Worm (Caenorhabditis elegans) whole organism, early embryonic: ENCODE measurements around the gene viro-2.

Experiments
- B0310.2 ChIP-seq: sonication (generic microtip); optimal IDR thresholded peaks from 2 replicates; lab custom pipeline; 2016; ENCODE audit warnings: mild to moderate bottlenecking, missing genetic modification characterization, missing compliant biosample characterization
- F13C5.2 ChIP-seq: sonication (generic microtip); optimal IDR thresholded peaks from 2 replicates; lab custom pipeline; 2017; ENCODE audit warnings: mild to moderate bottlenecking, missing genetic modification characterization, inconsistent platforms, missing compliant biosample characterization
- aly-1 ChIP-seq: sonication (generic microtip); optimal IDR thresholded peaks from 2 replicates; lab custom pipeline; 2016; ENCODE audit warnings: missing genetic modification characterization, missing compliant biosample characterization
- ama-1 ChIP-seq: fragments of 150-350 bp; optimal IDR thresholded peaks from 2 replicates; lab custom pipeline; 2014
- ceh-13 ChIP-seq: fragments of 200-800 bp; sonication (Bioruptor generic); optimal IDR thresholded peaks from 2 replicates; lab custom pipeline; 2018; ENCODE audit warnings: mild to moderate bottlenecking, missing genetic modification characterization, missing compliant biosample characterization
- ceh-36 ChIP-seq: sonication (generic microtip); optimal IDR thresholded peaks from 2 replicates; lab custom pipeline; 2016; ENCODE audit warnings: missing genetic modification characterization, inconsistent platforms, missing compliant biosample characterization
- ets-7 ChIP-seq: sonication (generic microtip); optimal IDR thresholded peaks from 2 replicates; lab custom pipeline; 2016; ENCODE audit warnings: missing genotype, missing genetic modification characterization, missing compliant biosample characterization
- flt-1 ChIP-seq: fragments of 200-800 bp; sonication (Bioruptor generic); IDR thresholded peaks from 2 replicates; pipeline ENCODE4 v1.3.6; 2022; ENCODE audit warnings: missing genetic modification characterization, missing compliant biosample characterization
- hmbx-1 ChIP-seq: sonication (generic microtip); optimal IDR thresholded peaks from 2 replicates; lab custom pipeline; 2016; ENCODE audit warnings: mild to moderate bottlenecking, missing genetic modification characterization, missing compliant biosample characterization
- hmg-4 ChIP-seq: fragments of 200-800 bp; sonication (Bioruptor generic); optimal IDR thresholded peaks from 2 replicates; lab custom pipeline; 2018; ENCODE audit warnings: mild to moderate bottlenecking, missing genetic modification characterization, missing compliant biosample characterization
- hnd-1 ChIP-seq: sonication (generic microtip); optimal IDR thresholded peaks from 2 replicates; lab custom pipeline; 2016; ENCODE audit warnings: missing genetic modification characterization, missing compliant biosample characterization
- pes-1 ChIP-seq: fragments of 200-800 bp; sonication (Bioruptor generic); IDR thresholded peaks from 2 replicates; pipeline ENCODE4 v1.3.6; 2022; ENCODE audit warnings: missing genetic modification reagents, missing genetic modification characterization, missing compliant biosample characterization
- scrt-1 ChIP-seq: fragments of 200-800 bp; sonication (Bioruptor generic); IDR thresholded peaks from 2 replicates; pipeline ENCODE4 v1.3.6; 2022; ENCODE audit warnings: missing genetic modification characterization, missing compliant biosample characterization
- sea-1 ChIP-seq: fragments of 200-800 bp; sonication (Bioruptor generic); conservative IDR thresholded peaks from 2 replicates; pipeline ENCODE4 v1.3.6; 2022; ENCODE audit warnings: missing genetic modification characterization, missing compliant biosample characterization
- tbx-11 ChIP-seq: fragments of 200-800 bp; sonication (Bioruptor generic); IDR thresholded peaks from 2 replicates; pipeline ENCODE4 v1.3.6; 2022; ENCODE audit warnings: missing genetic modification characterization, missing compliant biosample characterization
- tbx-37 ChIP-seq: fragments of 200-800 bp; sonication (Bioruptor generic); conservative IDR thresholded peaks from 2 replicates; pipeline ENCODE4 v1.3.6; 2022; ENCODE audit warnings: missing genetic modification reagents, missing genetic modification characterization, missing compliant biosample characterization
- tra-4 ChIP-seq: sonication (generic microtip); optimal IDR thresholded peaks from 2 replicates; lab custom pipeline; 2017; ENCODE audit warnings: missing genetic modification characterization, missing compliant biosample characterization

Gene viro-2

DNA sequence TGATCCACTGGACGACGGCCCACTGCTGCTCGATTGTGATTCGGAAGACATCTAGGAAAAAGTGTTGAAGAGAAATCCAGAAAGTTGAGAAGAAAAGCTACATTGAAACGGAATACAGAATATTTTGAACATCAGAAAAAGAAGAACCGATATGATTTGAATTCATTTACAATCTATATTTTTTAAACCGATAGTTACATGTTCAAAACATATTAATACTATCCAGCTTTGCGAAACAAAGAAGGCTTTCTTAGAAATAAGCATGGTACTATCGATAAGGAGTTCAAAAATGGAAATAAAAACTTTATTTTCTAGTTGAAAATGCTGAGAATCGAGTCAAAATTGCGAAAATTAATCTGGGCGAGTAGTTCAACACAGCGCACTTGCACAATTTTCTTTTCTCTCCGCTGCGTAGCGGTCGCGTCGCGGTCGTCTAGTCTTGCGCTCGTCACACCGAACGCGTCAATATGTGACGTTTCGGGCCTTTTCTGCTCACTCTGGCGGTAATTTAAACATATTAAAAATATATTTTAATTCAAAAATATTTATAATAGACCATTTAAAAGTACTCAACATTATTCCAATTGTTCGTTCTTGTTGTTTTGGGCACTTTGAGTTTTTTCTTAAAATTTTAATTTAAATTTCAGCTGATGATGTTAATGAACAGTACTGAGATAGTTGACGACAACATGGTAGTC, 33.5 kb downstream of the viro-2 start, which contains the start of the genes syf-2 and K04G7.1:
Gene syf-2, minus strand, starts transcription at position 51 of the 698 bp plus-strand sequence.
Gene K04G7.1, plus strand, starts transcription at position 648 of the 698 bp plus-strand sequence.
- TF ChIP-seq F13C5.2 (tag; lab: Kevin White, UChicago) (peak; percentile 75), hmg-4 (peak; percentile 69), scrt-1 (no peak)

DNA sequence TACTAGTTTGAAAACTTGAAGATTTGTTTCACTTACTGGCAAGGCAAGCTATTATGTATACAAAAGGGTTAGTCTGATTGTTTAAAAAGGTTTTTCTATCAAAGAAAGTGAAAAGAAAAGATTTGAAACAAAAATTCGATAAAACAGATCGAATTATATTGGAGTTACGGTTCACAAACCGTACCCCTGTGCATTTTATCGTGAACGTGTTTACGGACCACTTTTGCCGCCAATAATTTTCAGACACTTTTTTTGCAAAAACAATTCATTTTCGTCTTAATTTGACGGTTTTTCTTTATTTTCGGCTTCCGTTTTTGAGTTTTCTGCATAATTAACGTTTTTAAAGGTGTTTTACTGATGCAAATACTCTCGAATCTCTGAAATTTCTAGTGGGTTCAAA, 36.6 kb downstream of the viro-2 start:
- TF ChIP-seq hmg-4 (no peak), hnd-1 (tag; lab: Kevin White, UChicago) (no peak), B0310.2 (tag; lab: Kevin White, UChicago) (no peak), ets-7 (tag; lab: Kevin White, UChicago) (no peak), scrt-1 (no peak), ceh-13 (no peak), ceh-36 (no peak), aly-1 (tag; lab: Kevin White, UChicago) (no peak), sea-1 (GFP tag; lab: Robert Waterston, UW) (no peak), hmbx-1 (no peak), tbx-11 (GFP tag; lab: Robert Waterston, UW) (no peak), tbx-37 (GFP tag; lab: Robert Waterston, UW) (no peak), pes-1 (GFP tag; lab: Robert Waterston, UW) (no peak), tra-4 (no peak), F13C5.2 (tag; lab: Kevin White, UChicago) (no peak)

DNA sequence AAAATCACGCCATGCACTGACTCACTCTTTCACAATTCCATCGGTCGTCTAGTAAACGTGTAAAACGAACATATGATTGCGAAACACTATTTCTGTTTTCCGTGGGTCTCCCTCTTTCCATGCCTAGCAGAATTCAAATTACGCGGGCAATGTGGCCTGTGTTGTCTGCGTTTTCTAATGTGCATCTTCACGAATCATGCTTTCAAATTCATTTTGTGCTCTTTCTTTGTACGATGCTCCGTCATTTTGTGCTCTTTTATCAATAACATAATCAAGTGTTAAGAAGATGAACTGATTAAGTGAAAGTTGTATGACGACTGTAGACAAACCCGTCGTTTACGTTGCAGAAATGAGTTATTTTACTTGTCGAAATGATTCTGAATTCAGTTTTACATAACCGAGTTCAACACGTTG, 37.1 kb downstream of the viro-2 start:
- TF ChIP-seq hmbx-1 (no peak), F13C5.2 (tag; lab: Kevin White, UChicago) (no peak), hnd-1 (tag; lab: Kevin White, UChicago) (no peak), pes-1 (GFP tag; lab: Robert Waterston, UW) (no peak), ceh-36 (no peak), tbx-11 (GFP tag; lab: Robert Waterston, UW) (no peak), scrt-1 (no peak), ceh-13 (no peak), aly-1 (tag; lab: Kevin White, UChicago) (no peak), ama-1 (lab: Kevin White, UChicago) (no peak), tra-4 (no peak), flt-1 (GFP tag; lab: Robert Waterston, UW) (no peak), sea-1 (GFP tag; lab: Robert Waterston, UW) (no peak), hmg-4 (no peak), tbx-37 (GFP tag; lab: Robert Waterston, UW) (no peak), B0310.2 (tag; lab: Kevin White, UChicago) (no peak), ets-7 (tag; lab: Kevin White, UChicago) (no peak)

DNA sequence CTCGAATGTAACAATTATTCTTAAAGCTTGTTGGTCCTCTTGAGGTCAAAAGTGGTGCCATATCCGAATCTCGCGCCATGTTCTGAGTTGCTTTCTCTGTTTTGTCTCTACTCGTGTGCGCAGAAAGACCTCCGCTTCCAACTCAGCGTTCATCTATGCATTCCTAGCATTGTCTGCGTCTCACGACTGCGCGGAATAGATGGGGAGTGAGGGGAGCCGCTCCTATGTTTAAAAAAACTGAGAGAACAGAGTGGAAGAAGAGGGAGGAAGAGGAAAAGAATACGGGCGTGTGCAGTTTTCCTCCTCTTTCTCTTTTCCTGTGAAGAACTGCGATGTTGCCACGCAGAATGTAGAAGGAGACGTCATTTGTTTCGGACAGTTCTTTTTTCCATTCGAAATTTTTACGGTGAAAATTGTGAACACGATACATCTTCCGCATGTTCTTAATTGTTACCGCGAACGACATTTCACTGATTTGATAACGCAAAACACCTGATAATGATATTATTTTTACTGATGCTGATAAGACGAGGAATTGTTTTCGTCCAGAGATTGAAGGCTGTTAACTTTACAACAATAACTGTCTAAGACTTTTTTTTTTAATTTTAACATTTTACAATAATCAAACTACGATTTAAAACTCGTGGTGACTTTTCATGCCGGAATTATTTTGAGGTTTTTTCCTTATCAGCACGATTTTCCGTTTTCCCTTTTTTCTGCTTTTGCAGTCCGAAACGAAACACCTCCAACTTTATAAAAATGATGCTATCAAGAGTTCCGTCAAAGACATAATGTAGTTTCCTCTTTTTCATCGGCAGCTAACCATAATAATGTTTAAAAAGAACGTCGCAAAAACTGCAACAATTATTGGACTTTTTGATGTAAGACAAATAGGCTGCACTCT, 38.2 kb downstream of the viro-2 start:
- TF ChIP-seq pes-1 (GFP tag; lab: Robert Waterston, UW) (no peak), hmg-4 (no peak), tra-4 (no peak), aly-1 (tag; lab: Kevin White, UChicago) (no peak), sea-1 (GFP tag; lab: Robert Waterston, UW) (no peak), hnd-1 (tag; lab: Kevin White, UChicago) (no peak), ceh-36 (no peak), tbx-37 (GFP tag; lab: Robert Waterston, UW) (no peak), ama-1 (lab: Kevin White, UChicago) (no peak), ceh-13 (no peak), ets-7 (tag; lab: Kevin White, UChicago) (no peak), hmbx-1 (no peak), flt-1 (GFP tag; lab: Robert Waterston, UW) (no peak), F13C5.2 (tag; lab: Kevin White, UChicago) (no peak), B0310.2 (tag; lab: Kevin White, UChicago) (no peak), tbx-11 (GFP tag; lab: Robert Waterston, UW) (no peak), scrt-1 (no peak)

DNA sequence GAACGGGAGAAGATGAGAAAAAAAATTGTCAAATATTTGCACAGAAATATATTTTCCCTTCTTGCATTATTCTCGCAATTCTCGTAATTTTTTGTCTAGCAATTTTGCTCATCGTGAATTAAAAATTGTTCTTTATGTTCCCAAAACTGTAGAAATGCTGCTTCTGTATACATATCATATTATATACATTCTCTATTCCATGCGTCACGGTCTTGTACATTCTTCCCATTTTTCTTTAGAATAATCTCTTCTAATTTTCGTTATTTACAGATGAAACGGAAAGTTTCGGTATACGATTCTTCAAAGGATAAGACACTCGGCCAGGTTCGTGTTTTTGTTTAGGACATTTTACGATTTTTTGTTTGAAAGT, 38.9 kb downstream of the viro-2 start, which contains the start of gene acs-4:
Gene acs-4, plus strand, starts transcription at position 271 of the 370 bp plus-strand sequence.
- TF ChIP-seq ceh-13 (no peak), flt-1 (GFP tag; lab: Robert Waterston, UW) (no peak), F13C5.2 (tag; lab: Kevin White, UChicago) (no peak)

DNA sequence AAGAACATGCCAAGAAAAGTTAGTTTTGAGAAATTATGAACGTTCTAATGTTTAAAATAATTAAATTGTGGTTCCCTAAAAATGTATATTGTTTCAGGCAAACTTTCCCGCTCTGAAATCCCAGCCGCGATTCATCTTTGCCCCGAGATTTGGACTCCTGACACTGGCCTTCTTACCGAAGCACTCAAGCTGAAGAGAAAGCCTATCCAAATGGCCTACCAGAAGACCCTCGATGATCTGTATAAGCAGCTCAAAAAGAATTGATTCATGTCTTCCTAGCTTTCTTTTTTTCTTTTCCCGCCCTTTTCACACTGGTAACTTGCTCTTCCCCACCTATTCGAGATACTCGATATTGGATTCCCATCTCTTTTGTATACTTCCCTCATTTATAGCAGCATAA, 41.4 kb downstream of the viro-2 start:
- TF ChIP-seq ama-1 (lab: Kevin White, UChicago), result no peak
- TF ChIP-seq F13C5.2 (tag; lab: Kevin White, UChicago), result no peak
- no peak for TF ChIP-seq ets-7 (tag; lab: Kevin White, UChicago)
- TF ChIP-seq flt-1 (GFP tag; lab: Robert Waterston, UW), result no peak
- TF ChIP-seq ceh-36, result no peak
- TF ChIP-seq pes-1 (GFP tag; lab: Robert Waterston, UW), result no peak

DNA sequence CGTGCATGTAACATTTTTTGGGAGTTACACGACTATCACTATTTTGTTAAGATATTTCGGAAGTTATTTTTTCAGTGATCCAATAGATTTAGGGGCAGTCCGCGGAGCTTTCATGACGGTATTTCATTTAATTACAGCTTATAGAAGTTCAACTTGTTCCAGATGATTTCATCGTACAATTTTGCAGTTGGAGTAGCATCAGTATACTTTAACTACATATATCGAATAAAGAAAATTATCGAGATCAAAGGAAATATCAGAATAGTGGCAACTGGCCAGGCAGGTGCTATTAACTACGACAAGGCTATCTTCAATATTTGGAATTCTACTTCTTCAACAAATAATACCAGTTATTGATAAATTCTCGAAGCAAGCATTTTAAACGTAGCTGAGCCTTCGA, 49.8 kb downstream of the viro-2 start:
- TF ChIP-seq tbx-37 (GFP tag; lab: Robert Waterston, UW) (no peak), aly-1 (tag; lab: Kevin White, UChicago) (no peak), ama-1 (lab: Kevin White, UChicago) (no peak), scrt-1 (no peak), F13C5.2 (tag; lab: Kevin White, UChicago) (no peak), hmg-4 (no peak), ceh-13 (no peak), ets-7 (tag; lab: Kevin White, UChicago) (no peak)
